Fruit fly (Drosophila melanogaster) whole organism, pupa: ENCODE results near the gene Odj.

Experiments used
- CG12605 ChIP-seq: fragments of 200-800 bp; sonication (Bioruptor generic); IDR thresholded peaks from 2 replicates; pipeline ENCODE4 v1.3.6; 2022; ENCODE audit warnings: missing biosample characterization, missing genetic modification characterization
- CG8301 ChIP-seq: fragments of 200-800 bp; sonication (Bioruptor generic); optimal IDR thresholded peaks from 2 replicates; lab custom pipeline; 2018; ENCODE audit warnings: missing biosample characterization, mild to moderate bottlenecking, missing genetic modification characterization
- EcR ChIP-seq: fragments of 200-800 bp; sonication (Bioruptor generic); optimal IDR thresholded peaks from 3 replicates; lab custom pipeline; 2019; ENCODE audit warnings: missing biosample characterization, missing genetic modification characterization, mild to moderate bottlenecking, moderate library complexity, missing genetic modification reagents
- rn ChIP-seq: fragments of 200-800 bp; sonication (Bioruptor generic); IDR thresholded peaks from 2 replicates; pipeline ENCODE4 v1.3.6; 2022; ENCODE audit warnings: missing biosample characterization, missing genetic modification characterization

DNA sequence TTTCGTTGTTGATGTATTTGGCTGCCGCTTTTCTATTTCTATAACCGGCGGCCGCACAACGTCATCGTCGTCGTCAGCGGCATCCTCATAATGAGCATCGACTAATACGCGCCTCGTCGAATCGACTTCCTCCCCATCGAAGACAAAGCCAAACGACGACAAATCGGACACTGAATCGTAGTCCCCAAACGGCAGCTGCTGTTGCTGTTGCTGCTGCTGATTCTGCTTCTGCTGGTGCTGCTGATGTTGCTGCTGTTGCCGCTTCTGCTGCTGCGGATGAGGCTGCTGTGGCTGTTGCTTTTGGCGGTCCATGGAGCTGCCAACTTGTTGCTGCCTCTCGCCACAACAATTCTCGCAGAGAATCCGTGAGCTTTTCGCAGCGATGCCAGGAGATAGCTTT, 25.9 kb downstream of the Odj start:
- no peak for TF ChIP-seq CG8301 (tag; lab: Kevin White, UChicago)
- no peak for TF ChIP-seq EcR (GFP tag; lab: Kevin White, UChicago)
- no peak for TF ChIP-seq rn (GFP tag; lab: Robert Waterston, UW)
- TF ChIP-seq CG12605 (GFP tag; lab: Robert Waterston, UW), result no peak
